Worm (Caenorhabditis elegans) whole organism, mixed stage, embryonic: Measurements from ENCODE around the gene old-2.
A peak's percentile ranks its signal among the peaks of the same experiment; 100 is the strongest.

ENCODE experiments used
- M03D4.4 ChIP-seq: sonication (generic microtip); optimal IDR thresholded peaks from 2 replicates; lab custom pipeline; 2017; ENCODE audit warnings: mild to moderate bottlenecking, missing genetic modification characterization, missing compliant biosample characterization
- bed-3 ChIP-seq: fragments of 200-800 bp; sonication (Bioruptor generic); optimal IDR thresholded peaks from 3 replicates; lab custom pipeline; 2018; ENCODE audit warnings: mild to moderate bottlenecking, missing genetic modification characterization, moderate library complexity, missing compliant biosample characterization
- blmp-1 ChIP-seq: fragments of 150-350 bp; optimal IDR thresholded peaks from 2 replicates; lab custom pipeline; 2014; ENCODE audit warnings: missing biosample characterization, missing genetic modification characterization
- ceh-39 ChIP-seq: fragments of 150-350 bp; optimal IDR thresholded peaks from 2 replicates; lab custom pipeline; 2014; ENCODE audit warnings: missing biosample characterization, missing genetic modification characterization
- ceh-43 ChIP-seq: fragments of 200-800 bp; sonication (Bioruptor generic); optimal IDR thresholded peaks from 2 replicates; lab custom pipeline; 2018; ENCODE audit warnings: mild to moderate bottlenecking, missing genetic modification characterization, moderate library complexity, missing compliant biosample characterization
- ceh-83 ChIP-seq: fragments of 200-800 bp; sonication (Bioruptor generic); optimal IDR thresholded peaks from 2 replicates; lab custom pipeline; 2018; ENCODE audit warnings: mild to moderate bottlenecking, missing genetic modification characterization, missing compliant biosample characterization
- ces-1 ChIP-seq: fragments of 150-350 bp; optimal IDR thresholded peaks from 2 replicates; lab custom pipeline; 2014; ENCODE audit warnings: missing biosample characterization, missing genetic modification reagents, missing genetic modification characterization
- drap-1 ChIP-seq: fragments of 200-800 bp; sonication (Bioruptor generic); optimal IDR thresholded peaks from 3 replicates; lab custom pipeline; 2018; ENCODE audit warnings: mild to moderate bottlenecking, missing genetic modification characterization, missing compliant biosample characterization
- elt-1 ChIP-seq: sonication (generic microtip); optimal IDR thresholded peaks from 2 replicates; lab custom pipeline; 2017; ENCODE audit warnings: missing genetic modification characterization, mild to moderate bottlenecking, missing compliant biosample characterization, antibody characterized with exemption, moderate library complexity, borderline replicate concordance; ENCODE audit not compliant: insufficient read depth
- elt-3 ChIP-seq: fragments of 150-350 bp; optimal IDR thresholded peaks from 2 replicates; lab custom pipeline; 2014; ENCODE audit warnings: missing biosample characterization, missing genetic modification characterization
- flh-1 ChIP-seq: fragments of 200-800 bp; sonication (Bioruptor generic); optimal IDR thresholded peaks from 2 replicates; lab custom pipeline; 2018; ENCODE audit warnings: mild to moderate bottlenecking, missing genetic modification characterization, moderate library complexity, missing compliant biosample characterization
- ham-2 ChIP-seq: fragments of 200-800 bp; sonication (Bioruptor generic); optimal IDR thresholded peaks from 2 replicates; lab custom pipeline; 2018; ENCODE audit warnings: mild to moderate bottlenecking, missing genetic modification characterization, missing compliant biosample characterization
- hlh-1 ChIP-seq: fragments of 150-350 bp; optimal IDR thresholded peaks from 2 replicates; lab custom pipeline; 2014; ENCODE audit warnings: missing biosample characterization, missing genetic modification reagents, missing genetic modification characterization
- lin-13 ChIP-seq: fragments of 150-350 bp; optimal IDR thresholded peaks from 2 replicates; lab custom pipeline; 2014; ENCODE audit warnings: missing biosample characterization, missing genetic modification characterization
- lin-32 ChIP-seq: fragments of 200-800 bp; sonication (Bioruptor generic); optimal IDR thresholded peaks from 2 replicates; lab custom pipeline; 2018; ENCODE audit warnings: mild to moderate bottlenecking, missing genetic modification characterization, missing compliant biosample characterization
- lsy-2 ChIP-seq: fragments of 150-350 bp; optimal IDR thresholded peaks from 2 replicates; lab custom pipeline; 2014; ENCODE audit warnings: missing biosample characterization, missing genetic modification characterization
- mab-5 ChIP-seq: fragments of 150-350 bp; optimal IDR thresholded peaks from 2 replicates; lab custom pipeline; 2014; ENCODE audit warnings: missing biosample characterization, missing genetic modification characterization
- mep-1 ChIP-seq: fragments of 150-350 bp; optimal IDR thresholded peaks from 2 replicates; lab custom pipeline; 2017; ENCODE audit warnings: missing biosample characterization, missing genetic modification reagents, missing genetic modification characterization, inconsistent platforms
- mls-2 ChIP-seq: sonication (generic microtip); optimal IDR thresholded peaks from 2 replicates; lab custom pipeline; 2016; ENCODE audit warnings: mild to moderate bottlenecking, missing genetic modification characterization, moderate library complexity, missing compliant biosample characterization
- nhr-12 ChIP-seq: fragments of 150-350 bp; optimal IDR thresholded peaks from 2 replicates; lab custom pipeline; 2014; ENCODE audit warnings: missing biosample characterization, missing genetic modification characterization
- nhr-2 ChIP-seq: fragments of 150-350 bp; optimal IDR thresholded peaks from 2 replicates; lab custom pipeline; 2014; ENCODE audit warnings: missing biosample characterization, missing genetic modification characterization
- nhr-237 ChIP-seq: fragments of 150-350 bp; optimal IDR thresholded peaks from 2 replicates; lab custom pipeline; 2014; ENCODE audit warnings: missing biosample characterization, missing genetic modification characterization
- nhr-28 ChIP-seq: fragments of 150-350 bp; optimal IDR thresholded peaks from 2 replicates; lab custom pipeline; 2014; ENCODE audit warnings: missing biosample characterization, missing genetic modification characterization
- nhr-76 ChIP-seq: sonication (generic microtip); optimal IDR thresholded peaks from 2 replicates; lab custom pipeline; 2017; ENCODE audit warnings: missing biosample characterization, missing genetic modification characterization
- snpc-4 ChIP-seq: fragments of 150-350 bp; optimal IDR thresholded peaks from 2 replicates; lab custom pipeline; 2014; ENCODE audit warnings: missing biosample characterization, missing genetic modification characterization
- sptf-1 ChIP-seq: sonication (generic microtip); optimal IDR thresholded peaks from 2 replicates; lab custom pipeline; 2017; ENCODE audit warnings: mild to moderate bottlenecking, missing genetic modification characterization, moderate library complexity, missing compliant biosample characterization
- unc-120 ChIP-seq: sonication (generic microtip); optimal IDR thresholded peaks from 2 replicates; lab custom pipeline; 2017; ENCODE audit warnings: missing genetic modification characterization, missing compliant biosample characterization; ENCODE audit not compliant: poor library complexity, severe bottlenecking
- unc-39 ChIP-seq: fragments of 150-350 bp; optimal IDR thresholded peaks from 2 replicates; lab custom pipeline; 2014; ENCODE audit warnings: missing biosample characterization, missing genetic modification characterization
- unc-62 ChIP-seq: fragments of 150-350 bp; optimal IDR thresholded peaks from 2 replicates; lab custom pipeline; 2014; ENCODE audit warnings: missing biosample characterization, missing genetic modification reagents, missing genetic modification characterization
- zip-8 ChIP-seq: fragments of 150-350 bp; optimal IDR thresholded peaks from 2 replicates; lab custom pipeline; 2014; ENCODE audit warnings: missing biosample characterization, missing genetic modification characterization

Gene old-2

DNA sequence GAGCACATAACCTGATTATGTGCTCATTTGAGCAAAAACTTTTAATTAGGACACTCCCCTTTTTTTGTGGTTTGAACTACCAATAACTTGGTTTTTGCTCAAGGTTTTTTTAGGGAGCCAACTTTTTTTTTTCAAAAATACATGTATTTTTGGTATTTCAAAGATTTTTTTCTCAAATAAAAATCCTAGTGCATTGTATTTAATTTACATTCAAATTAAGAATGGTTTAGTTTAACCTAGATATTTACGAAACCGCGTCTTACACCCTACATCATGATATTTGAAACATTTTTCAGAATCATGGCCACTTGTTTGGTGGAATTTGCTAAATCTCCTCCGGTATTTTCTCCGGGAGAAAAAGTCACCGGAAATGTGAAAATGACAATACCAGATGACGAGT lies 14.5 kb downstream of the old-2 start, which contains the start of gene arrd-5:
arrd-5 (plus strand) TSS at position 301 of the 400 bp plus-strand sequence.
- TF ChIP-seq lsy-2 (tag; lab: Kevin White, UChicago) (no peak), mls-2 (tag; lab: Kevin White, UChicago) (no peak), lin-13 (no peak), lin-32 (GFP tag; lab: Kevin White, UChicago) (no peak), mep-1 (no peak), ham-2 (GFP tag; lab: Kevin White, UChicago) (no peak), ceh-43 (GFP tag; lab: Kevin White, UChicago) (no peak), ces-1 (no peak), elt-1 (no peak), mab-5 (tag; lab: Kevin White, UChicago) (no peak), unc-120 (tag; lab: Kevin White, UChicago) (no peak), unc-62 (GFP tag; lab: Kevin White, UChicago) (no peak), drap-1 (GFP tag; lab: Kevin White, UChicago) (no peak), zip-8 (tag; lab: Kevin White, UChicago) (no peak)

DNA sequence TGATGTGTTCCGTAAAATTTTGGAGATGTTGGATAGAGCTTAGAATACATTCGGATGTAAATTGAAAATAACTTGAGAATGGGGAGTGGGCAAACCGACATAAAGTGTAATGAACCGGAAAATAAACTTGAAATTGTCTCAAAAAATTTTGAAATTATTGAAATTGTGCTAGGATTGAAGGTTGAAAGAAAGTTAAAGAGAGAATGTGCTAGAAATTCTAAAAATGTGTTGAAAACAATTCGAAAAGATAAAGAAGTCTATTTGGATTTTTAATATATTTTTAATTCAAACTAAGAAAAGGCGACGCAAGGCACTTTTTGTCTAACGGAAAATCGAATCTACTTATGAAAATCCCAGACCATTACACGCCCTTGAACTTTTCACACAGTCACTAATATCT lies 15.5 kb downstream of the old-2 start, which contains the start of gene ZK938.3:
ZK938.3 (minus strand) TSS at position 101 of the 400 bp plus-strand sequence.
- TF ChIP-seq nhr-76 (no peak), unc-120 (tag; lab: Kevin White, UChicago) (no peak), ceh-39 (no peak), hlh-1 (tag; lab: Kevin White, UChicago) (no peak), nhr-12 (tag; lab: Kevin White, UChicago) (no peak), flh-1 (GFP tag; lab: Kevin White, UChicago) (no peak), ceh-43 (GFP tag; lab: Kevin White, UChicago) (no peak), elt-1 (no peak), blmp-1 (tag; lab: Kevin White, UChicago) (no peak), lin-13 (no peak), ces-1 (no peak), lin-32 (GFP tag; lab: Kevin White, UChicago) (no peak), nhr-28 (tag; lab: Kevin White, UChicago) (no peak)
- TF ChIP-seq, all 35 proteins: peak for 0

DNA sequence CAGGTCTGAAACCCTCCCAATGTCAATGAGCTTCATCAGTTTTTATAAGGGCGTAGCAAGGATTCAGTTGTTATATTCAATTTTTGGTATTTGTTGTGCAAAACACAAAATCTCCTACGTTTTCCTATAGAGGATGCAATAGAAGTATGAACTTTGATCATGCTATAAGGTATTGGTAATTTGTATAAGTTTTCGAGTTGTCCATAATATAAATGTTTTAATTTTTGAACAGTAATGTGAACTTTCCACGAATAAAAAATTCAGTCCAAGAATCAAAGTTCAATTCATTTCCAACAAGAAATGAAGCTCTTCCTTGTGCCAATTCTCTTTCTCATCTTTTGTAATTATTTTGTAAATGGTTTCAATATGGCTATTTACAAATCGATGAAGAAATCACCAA lies 18.4 kb downstream of the old-2 start, which contains the start of gene ZK938.12:
ZK938.12 (plus strand) TSS at position 301 of the 400 bp plus-strand sequence.
- no peak for TF ChIP-seq unc-120 (tag; lab: Kevin White, UChicago)
- TF ChIP-seq nhr-2 (tag; lab: Kevin White, UChicago), result no peak
- TF ChIP-seq M03D4.4 (tag; lab: Kevin White, UChicago), result no peak
- TF ChIP-seq blmp-1 (tag; lab: Kevin White, UChicago), result no peak
- TF ChIP-seq nhr-237 (tag; lab: Kevin White, UChicago), result no peak
- no peak for TF ChIP-seq ceh-43 (GFP tag; lab: Kevin White, UChicago)
- no peak for TF ChIP-seq unc-62 (GFP tag; lab: Kevin White, UChicago)
- no peak for TF ChIP-seq lsy-2 (tag; lab: Kevin White, UChicago)
- no peak for TF ChIP-seq nhr-76
- TF ChIP-seq hlh-1 (tag; lab: Kevin White, UChicago), result no peak
- TF ChIP-seq, all 35 proteins: peak for 0

DNA sequence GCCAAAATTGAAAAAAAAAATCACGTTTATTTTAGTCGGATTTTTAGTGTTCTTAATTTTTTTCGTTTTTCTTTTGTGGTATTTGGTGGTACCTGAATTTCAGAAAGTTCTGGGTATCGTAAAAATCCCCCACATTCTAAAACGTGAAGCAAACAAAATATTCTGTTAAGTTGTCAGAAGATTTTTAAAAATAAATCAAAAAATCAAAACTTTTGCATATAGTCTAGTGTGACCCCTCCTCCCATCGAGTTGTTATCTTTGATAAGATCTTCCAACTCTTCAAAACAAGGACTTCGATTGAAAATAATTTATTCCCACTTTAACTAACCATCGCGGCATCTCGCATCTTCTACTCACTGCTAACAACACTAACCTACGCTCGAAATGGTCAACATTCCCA lies 20.3 kb downstream of the old-2 start, which contains the start of gene ZK938.1:
ZK938.1 (plus strand) TSS at position 301 of the 400 bp plus-strand sequence.
- TF ChIP-seq nhr-237 (tag; lab: Kevin White, UChicago) (no peak), ces-1 (no peak), elt-3 (tag; lab: Kevin White, UChicago) (no peak), zip-8 (tag; lab: Kevin White, UChicago) (no peak), mep-1 (no peak), unc-120 (tag; lab: Kevin White, UChicago) (no peak)

DNA sequence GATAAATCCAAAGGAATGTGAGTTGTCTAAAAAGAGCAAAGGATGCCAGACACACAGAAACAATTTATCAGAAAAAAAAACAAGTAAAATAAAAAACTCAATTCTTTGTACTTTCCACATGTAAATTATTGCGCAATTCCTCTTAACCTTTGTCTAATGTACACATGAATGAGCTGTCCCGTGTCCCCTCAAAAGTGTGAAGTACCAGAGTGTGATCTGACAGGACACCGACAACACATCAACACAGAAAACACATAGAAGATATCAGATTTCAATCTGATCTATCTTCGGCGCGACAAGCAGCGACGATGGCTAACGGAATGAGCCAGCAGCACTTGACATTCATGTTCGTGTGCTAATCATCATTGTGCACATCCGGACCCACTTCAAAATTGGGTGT lies 20.9 kb downstream of the old-2 start:
- TF ChIP-seq mls-2 (tag; lab: Kevin White, UChicago) (no peak), nhr-12 (tag; lab: Kevin White, UChicago) (no peak), nhr-237 (tag; lab: Kevin White, UChicago) (no peak), flh-1 (GFP tag; lab: Kevin White, UChicago) (no peak), ceh-43 (GFP tag; lab: Kevin White, UChicago) (no peak), nhr-76 (no peak), nhr-2 (tag; lab: Kevin White, UChicago) (peak; percentile 77), ceh-83 (no peak), snpc-4 (no peak), unc-39 (no peak), blmp-1 (tag; lab: Kevin White, UChicago) (no peak), sptf-1 (tag; lab: Kevin White, UChicago) (no peak), bed-3 (GFP tag; lab: Kevin White, UChicago) (no peak), zip-8 (tag; lab: Kevin White, UChicago) (peak; percentile 74), elt-3 (tag; lab: Kevin White, UChicago) (no peak), ham-2 (GFP tag; lab: Kevin White, UChicago) (no peak), lsy-2 (tag; lab: Kevin White, UChicago) (no peak)
